Fruit fly (Drosophila melanogaster) whole organism, embryonic: Measurements from ENCODE around the gene Muted.

Experiments used
- Abd-B ChIP-seq: fragments of 200-800 bp; sonication (Bioruptor generic); optimal IDR thresholded peaks from 2 replicates; lab custom pipeline; 2018; ENCODE audit warnings: missing biosample characterization, mild to moderate bottlenecking, missing genetic modification characterization, moderate library complexity
- Asciz ChIP-seq: fragments of 200-800 bp; sonication (Bioruptor generic); optimal IDR thresholded peaks from 2 replicates; lab custom pipeline; 2017; ENCODE audit warnings: missing biosample characterization, mild to moderate bottlenecking, missing genetic modification characterization, missing genetic modification reagents
- Bdp1 ChIP-seq: fragments of 200-800 bp; sonication (Bioruptor generic); optimal IDR thresholded peaks from 3 replicates; lab custom pipeline; 2016; ENCODE audit warnings: missing biosample characterization, missing genetic modification characterization
- Bgb ChIP-seq: fragments of 200-800 bp; sonication (Bioruptor generic); IDR thresholded peaks from 2 replicates; pipeline ENCODE4 v1.3.6; 2022; ENCODE audit warnings: missing biosample characterization, missing genetic modification characterization; ENCODE audit not compliant: partially characterized antibody
- CG10431 ChIP-seq: fragments of 200-800 bp; sonication (Bioruptor generic); optimal IDR thresholded peaks from 3 replicates; lab custom pipeline; 2018; ENCODE audit warnings: missing biosample characterization, mild to moderate bottlenecking, missing genetic modification characterization
- CG10959 ChIP-seq: fragments of 200-800 bp; sonication (Bioruptor generic); IDR thresholded peaks from 2 replicates; pipeline ENCODE4 v1.3.6; 2022; ENCODE audit warnings: missing biosample characterization, missing genetic modification characterization
- CG11695 ChIP-seq: fragments of 200-800 bp; sonication (Bioruptor generic); IDR thresholded peaks from 3 replicates; pipeline ENCODE4 v1.3.6; 2022; ENCODE audit warnings: missing biosample characterization, missing genetic modification characterization
- CG12391 ChIP-seq: fragments of 200-800 bp; sonication (Bioruptor generic); optimal IDR thresholded peaks from 3 replicates; lab custom pipeline; 2018; ENCODE audit warnings: missing biosample characterization, mild to moderate bottlenecking, missing genetic modification characterization, moderate library complexity
- CG17359 ChIP-seq: fragments of 200-800 bp; sonication (Bioruptor generic); optimal IDR thresholded peaks from 3 replicates; lab custom pipeline; 2018; ENCODE audit warnings: missing biosample characterization, mild to moderate bottlenecking, missing genetic modification characterization, moderate library complexity
- CG2116 ChIP-seq: fragments of 200-800 bp; sonication (Bioruptor generic); optimal IDR thresholded peaks from 3 replicates; lab custom pipeline; 2018; ENCODE audit warnings: missing biosample characterization, mild to moderate bottlenecking, missing genetic modification characterization
- CG31224 ChIP-seq: fragments of 200-800 bp; sonication (Bioruptor generic); IDR thresholded peaks from 2 replicates; pipeline ENCODE4 v1.3.6; 2022; ENCODE audit warnings: missing biosample characterization, missing genetic modification characterization
- CG4424 ChIP-seq: fragments of 200-800 bp; sonication (Bioruptor generic); optimal IDR thresholded peaks from 3 replicates; lab custom pipeline; 2016; ENCODE audit warnings: missing biosample characterization, missing genetic modification characterization
- CG4730 ChIP-seq: fragments of 200-800 bp; sonication (Bioruptor generic); IDR thresholded peaks from 2 replicates; pipeline ENCODE4 v1.3.6; 2022; ENCODE audit warnings: missing biosample characterization, missing genetic modification characterization
- CG5953 ChIP-seq: fragments of 200-800 bp; sonication (Bioruptor generic); IDR thresholded peaks from 2 replicates; pipeline ENCODE4 v1.3.6; 2022; ENCODE audit warnings: missing biosample characterization, missing genetic modification characterization
- CG6791 ChIP-seq: fragments of 200-800 bp; sonication (Bioruptor generic); IDR thresholded peaks from 3 replicates; pipeline ENCODE4 v1.3.6; 2022; ENCODE audit warnings: missing biosample characterization, missing genetic modification characterization; ENCODE audit not compliant: partially characterized antibody
- CG6813 ChIP-seq: fragments of 200-800 bp; sonication (Bioruptor generic); optimal IDR thresholded peaks from 2 replicates; lab custom pipeline; 2017; ENCODE audit warnings: missing biosample characterization, missing genetic modification characterization, mild to moderate bottlenecking, moderate library complexity, missing genetic modification reagents
- CG7745 ChIP-seq: fragments of 200-800 bp; sonication (Bioruptor generic); optimal IDR thresholded peaks from 2 replicates; lab custom pipeline; 2018; ENCODE audit warnings: missing biosample characterization, mild to moderate bottlenecking, missing genetic modification characterization, moderate library complexity
- CG8359 ChIP-seq: fragments of 200-800 bp; sonication (Bioruptor generic); optimal IDR thresholded peaks from 2 replicates; lab custom pipeline; 2017; ENCODE audit warnings: missing biosample characterization, mild to moderate bottlenecking, missing genetic modification characterization, borderline replicate concordance
- CG8924 ChIP-seq: fragments of 200-800 bp; optimal IDR thresholded peaks from 3 replicates; lab custom pipeline; 2019; ENCODE audit warnings: missing biosample characterization, mild to moderate bottlenecking, missing genetic modification characterization, moderate library complexity
- CG9437 ChIP-seq: fragments of 200-800 bp; sonication (Bioruptor generic); optimal IDR thresholded peaks from 2 replicates; lab custom pipeline; 2018; ENCODE audit warnings: missing biosample characterization, mild to moderate bottlenecking, missing genetic modification characterization
- Camta ChIP-seq: fragments of 200-800 bp; sonication (Bioruptor generic); optimal IDR thresholded peaks from 2 replicates; lab custom pipeline; 2016; ENCODE audit warnings: missing biosample characterization, missing genetic modification characterization
- D19A ChIP-seq: fragments of 200-800 bp; optimal IDR thresholded peaks from 3 replicates; lab custom pipeline; 2019; ENCODE audit warnings: missing biosample characterization, mild to moderate bottlenecking, missing genetic modification characterization, moderate library complexity
- D19B ChIP-seq: fragments of 200-800 bp; sonication (Bioruptor generic); optimal IDR thresholded peaks from 2 replicates; lab custom pipeline; 2017; ENCODE audit warnings: missing biosample characterization, mild to moderate bottlenecking, missing genetic modification characterization
- Dip2 ChIP-seq: fragments of 200-800 bp; sonication (Bioruptor generic); IDR thresholded peaks from 2 replicates; pipeline ENCODE4 v1.3.6; 2022; ENCODE audit warnings: missing biosample characterization, missing genetic modification characterization
- Dref ChIP-seq: fragments of 200-800 bp; sonication (Bioruptor generic); IDR thresholded peaks from 2 replicates; pipeline ENCODE4 v1.3.6; 2022; ENCODE audit warnings: missing biosample characterization, missing genetic modification characterization
- HLHmδ ChIP-seq: fragments of 200-800 bp; sonication (Bioruptor generic); optimal IDR thresholded peaks from 2 replicates; lab custom pipeline; 2018; ENCODE audit warnings: missing biosample characterization, mild to moderate bottlenecking, missing genetic modification characterization, moderate library complexity
- Hand ChIP-seq: fragments of 200-800 bp; sonication (Bioruptor generic); optimal IDR thresholded peaks from 2 replicates; lab custom pipeline; 2017; ENCODE audit warnings: mild to moderate bottlenecking, missing biosample characterization, missing genetic modification reagents, missing genetic modification characterization
- Hmr ChIP-seq: fragments of 200-800 bp; sonication (Bioruptor generic); optimal IDR thresholded peaks from 3 replicates; lab custom pipeline; 2017; ENCODE audit warnings: mild to moderate bottlenecking, missing biosample characterization, missing genetic modification reagents, missing genetic modification characterization
- Meics ChIP-seq: fragments of 200-800 bp; sonication (Bioruptor generic); optimal IDR thresholded peaks from 2 replicates; lab custom pipeline; 2017; ENCODE audit warnings: missing biosample characterization, mild to moderate bottlenecking, missing genetic modification characterization
- TFAM ChIP-seq: fragments of 200-800 bp; sonication (Bioruptor generic); optimal IDR thresholded peaks from 2 replicates; lab custom pipeline; 2017; ENCODE audit warnings: missing biosample characterization, missing genetic modification characterization, inconsistent platforms
- YL-1 ChIP-seq: fragments of 200-800 bp; sonication (Bioruptor generic); optimal IDR thresholded peaks from 3 replicates; lab custom pipeline; 2017; ENCODE audit warnings: missing biosample characterization, mild to moderate bottlenecking, missing genetic modification characterization
- az2 ChIP-seq: fragments of 200-800 bp; sonication (Bioruptor generic); optimal IDR thresholded peaks from 3 replicates; lab custom pipeline; 2016; ENCODE audit warnings: missing biosample characterization, missing genetic modification characterization
- chn ChIP-seq: fragments of 200-800 bp; sonication (Bioruptor generic); optimal IDR thresholded peaks from 2 replicates; lab custom pipeline; 2016; ENCODE audit warnings: missing biosample characterization, missing genetic modification characterization
- da ChIP-seq: fragments of 200-800 bp; sonication (Bioruptor generic); optimal IDR thresholded peaks from 2 replicates; lab custom pipeline; 2016; ENCODE audit warnings: missing biosample characterization, missing genetic modification characterization
- gsb ChIP-seq: fragments of 200-800 bp; sonication (Bioruptor generic); IDR thresholded peaks from 2 replicates; pipeline ENCODE4 v1.3.6; 2022; ENCODE audit warnings: missing biosample characterization, missing genetic modification characterization
- ham ChIP-seq: fragments of 200-800 bp; sonication (Bioruptor generic); IDR thresholded peaks from 2 replicates; pipeline ENCODE4 v1.3.6; 2022; ENCODE audit warnings: missing biosample characterization, missing genetic modification characterization
- hth ChIP-seq: fragments of >200 bp; optimal IDR thresholded peaks from 2 replicates; lab custom pipeline; 2017; ENCODE audit warnings: inconsistent platforms
- ken ChIP-seq: fragments of 200-800 bp; sonication (Bioruptor generic); IDR thresholded peaks from 3 replicates; pipeline ENCODE4 v1.3.6; 2022; ENCODE audit warnings: missing biosample characterization, missing genetic modification characterization
- lab ChIP-seq: fragments of 200-800 bp; sonication (Bioruptor generic); optimal IDR thresholded peaks from 3 replicates; lab custom pipeline; 2017; ENCODE audit warnings: missing biosample characterization, missing genetic modification characterization, mild to moderate bottlenecking, moderate library complexity, missing genetic modification reagents
- lmd ChIP-seq: fragments of 200-800 bp; sonication (Bioruptor generic); IDR thresholded peaks from 2 replicates; pipeline ENCODE4 v1.3.6; 2022; ENCODE audit warnings: missing biosample characterization, missing genetic modification characterization
- nmo ChIP-seq: fragments of 200-800 bp; sonication (Bioruptor generic); optimal IDR thresholded peaks from 2 replicates; lab custom pipeline; 2018; ENCODE audit warnings: missing biosample characterization, mild to moderate bottlenecking, missing genetic modification characterization, moderate library complexity
- p53 ChIP-seq: fragments of 200-800 bp; sonication (Bioruptor generic); optimal IDR thresholded peaks from 2 replicates; lab custom pipeline; 2016; ENCODE audit warnings: missing biosample characterization, missing genetic modification characterization
- pb ChIP-seq: fragments of 200-800 bp; sonication (Bioruptor generic); optimal IDR thresholded peaks from 3 replicates; lab custom pipeline; 2016; ENCODE audit warnings: missing biosample characterization, missing genetic modification characterization
- rib ChIP-seq: fragments of 200-800 bp; sonication (Bioruptor generic); IDR thresholded peaks from 2 replicates; pipeline ENCODE4 v1.3.6; 2022; ENCODE audit warnings: missing biosample characterization, missing genetic modification characterization
- tin ChIP-seq: fragments of 200-800 bp; sonication (Bioruptor generic); optimal IDR thresholded peaks from 3 replicates; lab custom pipeline; 2016; ENCODE audit warnings: missing biosample characterization, missing genetic modification characterization
- tll ChIP-seq, 2 experiments: fragments of 200-800 bp in 1 of 2; fragments of >200 bp in 1 of 2; sonication (Bioruptor generic) in 1 of 2; optimal IDR thresholded peaks; 2 replicates each; lab custom pipeline; 2017 to 2019; ENCODE audit warnings: missing biosample characterization in 2 of 2, missing genetic modification characterization in 2 of 2, mild to moderate bottlenecking in 1 of 2, moderate library complexity in 1 of 2
- trem ChIP-seq: fragments of 200-800 bp; optimal IDR thresholded peaks from 3 replicates; lab custom pipeline; 2019; ENCODE audit warnings: missing biosample characterization, mild to moderate bottlenecking, missing genetic modification characterization, moderate library complexity
- vfl ChIP-seq: fragments of 200-800 bp; sonication (Bioruptor generic); optimal IDR thresholded peaks from 2 replicates; lab custom pipeline; 2016; ENCODE audit warnings: missing biosample characterization, missing genetic modification characterization
- wek ChIP-seq: fragments of 200-800 bp; sonication (Bioruptor generic); optimal IDR thresholded peaks from 3 replicates; lab custom pipeline; 2018; ENCODE audit warnings: missing biosample characterization, mild to moderate bottlenecking, missing genetic modification characterization, moderate library complexity
- zfh2 ChIP-seq: fragments of 200-800 bp; sonication (Bioruptor generic); optimal IDR thresholded peaks from 2 replicates; lab custom pipeline; 2016; ENCODE audit warnings: missing biosample characterization, missing genetic modification characterization

Gene Muted

DNA sequence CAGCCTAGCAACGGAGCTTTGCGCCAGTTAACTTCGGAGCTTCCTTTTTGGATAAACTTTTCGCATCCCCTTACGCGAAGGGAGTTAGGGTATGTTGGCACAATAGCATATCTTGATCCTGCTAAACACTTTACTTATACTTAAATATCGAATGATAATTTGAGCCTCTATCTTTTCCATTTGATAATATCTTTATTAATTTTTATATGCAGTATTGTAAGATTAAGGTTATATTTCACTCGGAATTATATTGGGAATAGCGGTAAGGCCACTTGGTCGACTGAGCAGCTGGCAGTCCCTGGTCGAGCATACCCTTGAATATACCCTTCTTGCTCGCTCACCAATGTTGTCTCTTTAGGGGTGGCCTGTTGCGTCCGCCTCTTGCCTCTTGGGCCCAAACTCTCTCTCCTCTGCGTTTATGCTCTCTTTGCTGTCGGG, 6.4 kb downstream of the Muted start (continued):
- TF ChIP-seq YL-1 = no peak
- TF ChIP-seq CG4424 = peak; percentile 59
- TF ChIP-seq D19B (GFP tag; lab: Kevin White, UChicago) = peak; percentile 94
- TF ChIP-seq ham = peak; percentile 37; the same call in 1 of the 2 replicates
- TF ChIP-seq nmo (GFP tag; lab: Kevin White, UChicago) = peak; percentile 64
- no peak for TF ChIP-seq CG10959 (GFP tag; lab: Robert Waterston, UW)
- peak; percentile 6 for TF ChIP-seq CG6813 (GFP tag; lab: Kevin White, UChicago)
- TF ChIP-seq CG6791 (GFP tag; lab: Robert Waterston, UW) = 0 out of 3 replicates have a peak, but pooled peaks have one; percentile 4
- TF ChIP-seq da (GFP tag; lab: Kevin White, UChicago) = no peak
- TF ChIP-seq hth (lab: Kevin White, UChicago) = no peak
- TF ChIP-seq Hand (GFP tag; lab: Kevin White, UChicago) = peak; percentile 29
- TF ChIP-seq CG5953 (GFP tag; lab: Robert Waterston, UW) = 0 out of 2 replicates have a peak, but pooled peaks have one; percentile 46
- TF ChIP-seq CG12391 (tag; lab: Kevin White, UChicago) = peak; percentile 62
- TF ChIP-seq Dref (GFP tag; lab: Robert Waterston, UW) = no peak
- TF ChIP-seq rib (GFP tag; lab: Robert Waterston, UW) = no peak
- no peak for TF ChIP-seq TFAM
- peak; percentile 61; the same call in 2 of the 3 replicates for TF ChIP-seq CG11695 (GFP tag; lab: Robert Waterston, UW)
- TF ChIP-seq CG2116 (GFP tag; lab: Kevin White, UChicago) = peak; percentile 14
- TF ChIP-seq p53 (GFP tag; lab: Kevin White, UChicago) = no peak
- peak; percentile 30 for TF ChIP-seq Asciz (GFP tag; lab: Kevin White, UChicago)
- peak; percentile 50 for TF ChIP-seq CG17359 (tag; lab: Kevin White, UChicago)
- TF ChIP-seq Hmr (GFP tag; lab: Kevin White, UChicago) = peak; percentile 85
- TF ChIP-seq wek (GFP tag; lab: Kevin White, UChicago) = no peak
- peak; percentile 34; the same call in 1 of the 2 replicates for TF ChIP-seq gsb
- TF ChIP-seq lab (GFP tag; lab: Kevin White, UChicago) = peak; percentile 85
- peak; percentile 78 for TF ChIP-seq lmd (GFP tag; lab: Robert Waterston, UW)
- TF ChIP-seq Bdp1 (GFP tag; lab: Kevin White, UChicago) = peak; percentile 3
- TF ChIP-seq D19A = peak; percentile 75
- TF ChIP-seq ken (GFP tag; lab: Robert Waterston, UW) = peak; percentile 76
- TF ChIP-seq zfh2 = peak; percentile 45
- peak; percentile 46 for TF ChIP-seq tin
- TF ChIP-seq Camta (GFP tag; lab: Kevin White, UChicago) = peak; percentile 61
- peak; percentile 32 for TF ChIP-seq chn
- TF ChIP-seq CG7745 (tag; lab: Kevin White, UChicago) = no peak
- peak; percentile 19 for TF ChIP-seq CG8359 (GFP tag; lab: Kevin White, UChicago)
- TF ChIP-seq CG8924 (tag; lab: Kevin White, UChicago) = peak; percentile 67
- no peak for TF ChIP-seq trem (tag; lab: Kevin White, UChicago)
- no peak for TF ChIP-seq Bgb (GFP tag; lab: Robert Waterston, UW)
- TF ChIP-seq CG4730 = peak; percentile 63
- no peak for TF ChIP-seq HLHmδ
- no peak for TF ChIP-seq CG10431 (GFP tag; lab: Kevin White, UChicago)
- no peak for TF ChIP-seq Abd-B (GFP tag; lab: Kevin White, UChicago)
- peak; percentile 59 for TF ChIP-seq CG31224 (GFP tag; lab: Robert Waterston, UW)
- peak; percentile 12 for TF ChIP-seq pb
- TF ChIP-seq Meics (GFP tag; lab: Kevin White, UChicago) = peak; percentile 77
- TF ChIP-seq vfl = no peak
- TF ChIP-seq Dip2 (GFP tag; lab: Robert Waterston, UW) = no peak
- TF ChIP-seq tll (GFP tag; optimal IDR thresholded peaks at IDR 0.05; lab: Kevin White, UChicago) = no peak
- TF ChIP-seq CG9437 (GFP tag; lab: Kevin White, UChicago) = peak; percentile 60
- peak; percentile 52 for TF ChIP-seq az2 (GFP tag; lab: Kevin White, UChicago)
